Worm (Caenorhabditis elegans): ENCODE results near the gene sqst-5.

sqst-5 gene

ce11 chrIII:149132-149531 lies 1.7 kb upstream of the sqst-5 start:
- TF ChIP-seq fos-1 (tag; optimal IDR thresholded peaks at IDR 0.05) (no peak), elt-1 (tag; optimal IDR thresholded peaks at IDR 0.05) (no peak), mdl-1 (tag; optimal IDR thresholded peaks at IDR 0.05) (no peak), ceh-28 (tag; optimal IDR thresholded peaks at IDR 0.05) (no peak), elt-3 (tag; optimal IDR thresholded peaks at IDR 0.05) (no peak), pqm-1 (tag; optimal IDR thresholded peaks at IDR 0.05) (no peak), hmg-11 (tag; optimal IDR thresholded peaks at IDR 0.05) (no peak), fkh-10 (GFP tag; optimal IDR thresholded peaks at IDR 0.05) (no peak), ceh-82 (tag; optimal IDR thresholded peaks at IDR 0.05) (no peak), unc-62 (GFP tag; optimal IDR thresholded peaks at IDR 0.05) (no peak), R02D3.7 (tag; optimal IDR thresholded peaks at IDR 0.05) (no peak), nhr-25 (tag; optimal IDR thresholded peaks at IDR 0.05) (no peak), snpc-4 (tag; optimal IDR thresholded peaks at IDR 0.05) (no peak), tbx-2 (tag; optimal IDR thresholded peaks at IDR 0.05) (no peak), egl-5 (tag; optimal IDR thresholded peaks at IDR 0.05) (no peak)

ce11 chrIII:146369-146768 lies 1.1 kb downstream of the sqst-5 start, which contains the start of gene fbxb-84:
Gene fbxb-84 (minus strand): TSS chrIII:146469.
- TF ChIP-seq sea-2 (GFP tag; optimal IDR thresholded peaks at IDR 0.05) = no peak
- TF ChIP-seq mml-1 (tag; optimal IDR thresholded peaks at IDR 0.05) = no peak
- no peak for TF ChIP-seq unc-62 (GFP tag; optimal IDR thresholded peaks at IDR 0.05)
- TF ChIP-seq elt-1 (tag; optimal IDR thresholded peaks at IDR 0.05) = no peak
- TF ChIP-seq snpc-4 (tag; optimal IDR thresholded peaks at IDR 0.05) = no peak
- no peak for TF ChIP-seq fkh-10 (GFP tag; optimal IDR thresholded peaks at IDR 0.05)
- TF ChIP-seq zag-1 (tag; optimal IDR thresholded peaks at IDR 0.05) = no peak
- no peak for TF ChIP-seq ceh-16 (tag; optimal IDR thresholded peaks at IDR 0.05)
- TF ChIP-seq nhr-11 (tag; optimal IDR thresholded peaks at IDR 0.05) = no peak
- TF ChIP-seq egl-27 (tag; optimal IDR thresholded peaks at IDR 0.05) = no peak
- TF ChIP-seq nhr-25 (tag; optimal IDR thresholded peaks at IDR 0.05) = no peak
- TF ChIP-seq skn-1 (tag; optimal IDR thresholded peaks at IDR 0.05) = no peak

- TF ChIP-seq nhr-77 (tag; optimal IDR thresholded peaks at IDR 0.05) = no peak
- TF ChIP-seq nhr-12 (tag; optimal IDR thresholded peaks at IDR 0.05) = no peak
- TF ChIP-seq unc-39 (tag; optimal IDR thresholded peaks at IDR 0.05) = no peak
- no peak for TF ChIP-seq egl-5 (tag; optimal IDR thresholded peaks at IDR 0.05)
These were observed 2.3 kb downstream of the sqst-5 start, which contains the start of the genes T17A3.12 and fbxb-83 for ce11 chrIII:145078-145477. Gene T17A3.12 (minus strand): TSS chrIII:145178. Gene fbxb-83 (minus strand): TSS chrIII:145211.

ce11 chrIII:143121-143520 lies 4.3 kb downstream of the sqst-5 start, which contains the start of gene fbxb-82:
Gene fbxb-82 (minus strand): TSS chrIII:143221.
- TF ChIP-seq ZK546.5 (tag; optimal IDR thresholded peaks at IDR 0.05) = no peak

ce11 chrIII:140904-141303 lies 6.5 kb downstream of the sqst-5 start, which contains the start of gene fbxb-81:
Gene fbxb-81 (minus strand): TSS chrIII:141217.
- TF ChIP-seq mdl-1 (tag; optimal IDR thresholded peaks at IDR 0.05) (no peak), nhr-25 (tag; optimal IDR thresholded peaks at IDR 0.05) (no peak), ceh-82 (tag; optimal IDR thresholded peaks at IDR 0.05) (no peak)

DNA sequence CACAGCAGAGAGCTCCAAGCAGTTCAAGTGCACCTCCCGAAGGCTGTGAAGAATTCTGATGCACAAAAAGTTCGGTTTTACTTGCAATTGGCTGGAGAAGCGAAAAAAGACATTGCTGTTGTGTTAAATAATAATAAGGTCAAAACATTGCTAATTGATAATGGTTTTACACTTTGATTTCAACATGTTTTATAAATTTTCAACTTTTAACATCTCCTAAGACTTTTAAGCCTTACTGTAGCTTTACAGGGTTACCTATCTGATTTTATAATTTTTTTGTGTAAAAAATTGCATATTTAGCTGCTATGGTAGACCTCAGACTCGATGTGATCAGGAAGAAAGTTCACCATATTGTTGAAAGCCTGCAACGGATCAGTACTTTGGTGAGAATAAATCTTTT lies 13.2 kb downstream of the sqst-5 start, which contains the start of gene pals-25:
TSS of gene pals-25 (plus strand) at position 301 of the 400 bp plus-strand sequence.
- no peak for TF ChIP-seq nhr-12 (tag; optimal IDR thresholded peaks at IDR 0.05)
- TF ChIP-seq ceh-16 (tag; optimal IDR thresholded peaks at IDR 0.05) = no peak
- TF ChIP-seq ceh-82 (tag; optimal IDR thresholded peaks at IDR 0.05) = no peak
- no peak for TF ChIP-seq ceh-28 (tag; optimal IDR thresholded peaks at IDR 0.05)
- TF ChIP-seq elt-2 (tag; optimal IDR thresholded peaks at IDR 0.05) = no peak
- TF ChIP-seq R02D3.7 (tag; optimal IDR thresholded peaks at IDR 0.05) = no peak
- no peak for TF ChIP-seq nhr-237 (tag; optimal IDR thresholded peaks at IDR 0.05)
- TF ChIP-seq nhr-67 (tag; optimal IDR thresholded peaks at IDR 0.05) = no peak
- no peak for TF ChIP-seq tbx-2 (tag; optimal IDR thresholded peaks at IDR 0.05)
- TF ChIP-seq fkh-10 (GFP tag; optimal IDR thresholded peaks at IDR 0.05) = no peak

DNA sequence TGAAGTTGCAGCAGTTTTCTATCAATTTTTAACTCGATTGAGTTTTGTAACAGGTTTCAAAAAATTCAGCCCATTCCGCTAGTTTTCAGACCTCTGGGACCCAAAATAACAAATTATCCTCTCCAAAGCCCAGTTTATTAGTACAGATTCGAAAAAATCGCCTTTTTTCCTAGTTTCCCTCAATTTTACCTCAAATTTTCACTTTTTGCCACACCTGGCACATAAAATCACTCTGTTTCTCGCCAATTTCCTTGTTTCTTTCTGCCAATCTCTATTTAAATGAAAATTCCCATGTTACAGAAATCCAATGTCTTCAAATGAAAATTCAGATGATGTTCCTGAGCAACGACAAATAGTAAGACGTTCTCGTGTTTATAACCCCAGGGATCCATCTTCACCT lies 15.3 kb downstream of the sqst-5 start, which contains the start of gene pals-22:
TSS of gene pals-22 (plus strand) at position 301 of the 400 bp plus-strand sequence.
- TF ChIP-seq nhr-77 (tag; optimal IDR thresholded peaks at IDR 0.05) = no peak
- no peak for TF ChIP-seq sea-2 (GFP tag; optimal IDR thresholded peaks at IDR 0.05)
